Worm (Caenorhabditis elegans): ENCODE measurements around the gene grp-1.

ce11 chrIII:8100960-8101359 lies 15.5 kb downstream of the grp-1 start, which contains the start of gene plk-1:
- TF ChIP-seq klf-2 (GFP tag; conservative IDR thresholded peaks at IDR 0.05) (no peak), ztf-23 (GFP tag; IDR thresholded peaks at IDR 0.05) (no peak), flt-1 (GFP tag; IDR thresholded peaks at IDR 0.05) (no peak)

Data from whole organism, midembryonic.